Worm (Caenorhabditis elegans): ENCODE data around the gene eat-4.

Gene eat-4

ce11 chrIII:9109726-9110125, 27.0 kb upstream of the eat-4 start:
- TF ChIP-seq efl-1 (optimal IDR thresholded peaks at IDR 0.05) (no peak), efl-1 (GFP tag; optimal IDR thresholded peaks at IDR 0.05 in 1 of 2) (peak in 1 of 2 experiments; percentile 83), nhr-11 (tag; optimal IDR thresholded peaks at IDR 0.05) (no peak)

DNA sequence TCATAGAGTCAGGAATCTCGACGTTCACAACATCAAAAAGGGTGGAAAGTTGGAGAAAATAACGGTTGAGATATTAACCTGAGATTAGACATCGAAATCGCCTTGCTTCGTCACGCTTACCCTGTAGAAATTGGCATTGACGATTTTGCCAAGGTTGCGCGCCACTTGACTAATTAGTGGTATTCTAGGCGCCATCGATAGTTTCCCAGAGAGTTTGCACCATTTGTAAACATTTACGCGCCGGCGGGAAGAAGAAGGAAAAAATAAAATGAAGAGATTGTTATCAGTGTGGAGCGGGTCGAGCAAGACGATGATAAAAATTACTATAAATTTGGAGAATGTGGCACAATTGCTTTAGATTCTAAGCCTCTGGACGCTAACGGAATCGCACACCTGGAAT, 26.4 kb upstream of the eat-4 start:
- TF ChIP-seq nhr-85 (tag): peak; percentile 53
- TF ChIP-seq elt-2 (tag; optimal IDR thresholded peaks at IDR 0.05): peak; percentile 28
- TF ChIP-seq lin-14 (GFP tag; optimal IDR thresholded peaks at IDR 0.05): peak; percentile 22
- no peak for TF ChIP-seq nhr-71 (tag; optimal IDR thresholded peaks at IDR 0.05)
- TF ChIP-seq nhr-237 (tag; optimal IDR thresholded peaks at IDR 0.05): no peak
- peak; percentile 46 for TF ChIP-seq blmp-1 (tag; optimal IDR thresholded peaks at IDR 0.05)

ce11 chrIII:9110914-9111313, 25.8 kb upstream of the eat-4 start:
- TF ChIP-seq fkh-8 (tag; optimal IDR thresholded peaks at IDR 0.05) (peak; percentile 16), efl-1 (optimal IDR thresholded peaks at IDR 0.05) (peak in 1 of 2 experiments; percentile 25), efl-1 (GFP tag; optimal IDR thresholded peaks at IDR 0.05 in 1 of 2) (peak in 1 of 2 experiments; percentile 10), isw-1 (GFP tag; IDR thresholded peaks at IDR 0.05) (peak; percentile 21; the same call in 1 of the 2 replicates), lsy-2 (tag; optimal IDR thresholded peaks at IDR 0.05) (peak in 1 of 2 experiments; percentile 19), lin-14 (GFP tag; optimal IDR thresholded peaks at IDR 0.05) (peak; percentile 10), dpl-1 (GFP tag; optimal IDR thresholded peaks at IDR 0.05) (peak in 1 of 3 experiments; percentile 11), nhr-71 (tag; optimal IDR thresholded peaks at IDR 0.05) (peak; percentile 27), nhr-47 (tag; optimal IDR thresholded peaks at IDR 0.05) (peak; percentile 12)

DNA sequence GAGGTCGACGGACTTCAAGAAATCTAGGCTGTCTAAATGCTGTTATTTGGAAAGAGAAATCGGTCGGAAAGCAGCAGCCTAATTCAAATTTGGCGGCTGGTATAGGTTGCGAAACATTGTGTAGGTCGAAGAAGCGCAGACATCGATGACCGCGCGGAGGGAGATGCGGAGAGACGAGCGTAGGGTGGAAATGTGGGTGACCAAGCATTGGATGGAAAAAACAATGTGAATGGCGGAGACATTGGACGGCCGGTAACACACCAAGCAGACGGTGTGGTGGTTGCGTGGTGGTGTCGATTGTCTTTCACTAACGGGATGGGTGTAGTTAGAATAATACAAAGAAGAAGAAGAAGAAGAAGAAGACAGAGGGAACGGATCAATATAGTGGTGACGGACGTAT, 24.2 kb upstream of the eat-4 start:
- TF ChIP-seq tlp-1 (tag; optimal IDR thresholded peaks at IDR 0.05): no peak
- no peak for TF ChIP-seq efl-1 (optimal IDR thresholded peaks at IDR 0.05)
- TF ChIP-seq efl-1 (GFP tag; optimal IDR thresholded peaks at IDR 0.05 in 1 of 2): peak; percentile 43 to 85
- TF ChIP-seq blmp-1 (tag; optimal IDR thresholded peaks at IDR 0.05): peak; percentile 23

DNA sequence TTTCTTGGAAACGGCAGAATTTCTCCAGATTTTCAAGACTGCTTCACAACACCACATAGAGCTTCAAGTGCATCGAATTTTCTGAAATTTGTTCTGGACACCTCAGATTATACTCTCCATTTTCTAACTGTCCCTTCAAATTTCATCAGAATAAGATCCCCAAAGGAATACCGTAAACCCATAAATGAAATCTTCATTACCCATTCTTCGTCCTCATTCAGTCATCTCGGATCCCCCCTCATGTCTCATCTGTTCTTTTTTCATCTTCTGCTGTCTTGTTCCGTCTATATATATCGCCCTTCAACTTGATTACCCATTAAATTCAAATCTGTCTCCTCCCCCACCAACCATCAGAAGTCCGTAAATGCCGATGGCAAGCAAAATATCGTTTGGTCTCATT, 22.6 kb upstream of the eat-4 start:
- no peak for TF ChIP-seq fkh-4 (tag; optimal IDR thresholded peaks at IDR 0.05; ENCODE audit: borderline replicate concordance)
- TF ChIP-seq blmp-1 (tag; optimal IDR thresholded peaks at IDR 0.05): peak; percentile 0

ce11 chrIII:9114649-9115048, 22.0 kb upstream of the eat-4 start, which contains the start of gene ZK512.1:
Gene ZK512.1, plus strand, starts transcription at chrIII:9114949.
- TF ChIP-seq efl-1 (optimal IDR thresholded peaks at IDR 0.05) (no peak), efl-1 (GFP tag; optimal IDR thresholded peaks at IDR 0.05 in 1 of 2) (peak in 1 of 2 experiments; percentile 65), nhr-12 (tag; optimal IDR thresholded peaks at IDR 0.05) (no peak)

- TF ChIP-seq lin-14 (GFP tag; optimal IDR thresholded peaks at IDR 0.05) (no peak), C16A3.4 (tag; optimal IDR thresholded peaks at IDR 0.05) (no peak), ztf-11 (tag; optimal IDR thresholded peaks at IDR 0.05) (no peak), C34B4.2 (tag; optimal IDR thresholded peaks at IDR 0.05) (no peak), efl-1 (optimal IDR thresholded peaks at IDR 0.05) (no peak), efl-1 (GFP tag; optimal IDR thresholded peaks at IDR 0.05 in 1 of 2) (no peak), mab-9 (GFP tag; IDR thresholded peaks at IDR 0.05) (no peak), skn-1 (tag; optimal IDR thresholded peaks at IDR 0.05) (no peak), nhr-76 (tag; optimal IDR thresholded peaks at IDR 0.05) (no peak), nhr-77 (tag; optimal IDR thresholded peaks at IDR 0.05) (no peak), irx-1 (tag; optimal IDR thresholded peaks at IDR 0.05) (no peak), nhr-47 (tag; optimal IDR thresholded peaks at IDR 0.05) (no peak), unc-130 (tag; optimal IDR thresholded peaks at IDR 0.05) (no peak), fkh-10 (GFP tag; optimal IDR thresholded peaks at IDR 0.05) (no peak), aha-1 (tag; optimal IDR thresholded peaks at IDR 0.05) (no peak), lir-3 (tag; optimal IDR thresholded peaks at IDR 0.05; ENCODE audit: poor library complexity) (no peak)
These were observed 20.9 kb upstream of the eat-4 start for ce11 chrIII:9115745-9116144.
